Fruit fly (Drosophila melanogaster) S2 (cell line): Measurements from ENCODE around the gene CG31515.

ENCODE experiments used
- CG8478 ChIP-seq: fragments of >200 bp; optimal IDR thresholded peaks from 2 replicates; lab custom pipeline; 2018
- CTCF ChIP-seq, 2 experiments: fragments of >200 bp; optimal IDR thresholded peaks; 2 replicates each; lab custom pipeline; 2018

Gene CG31515

dm6 chr3R:23396548-23397294, 8.0 kb upstream of the CG31515 start:
- peak; percentile 69 to 73 for TF ChIP-seq CTCF (optimal IDR thresholded peaks at IDR 0.05; lab: Kevin White, UChicago)
- no peak for TF ChIP-seq CG8478 (lab: Kevin White, UChicago)

DNA sequence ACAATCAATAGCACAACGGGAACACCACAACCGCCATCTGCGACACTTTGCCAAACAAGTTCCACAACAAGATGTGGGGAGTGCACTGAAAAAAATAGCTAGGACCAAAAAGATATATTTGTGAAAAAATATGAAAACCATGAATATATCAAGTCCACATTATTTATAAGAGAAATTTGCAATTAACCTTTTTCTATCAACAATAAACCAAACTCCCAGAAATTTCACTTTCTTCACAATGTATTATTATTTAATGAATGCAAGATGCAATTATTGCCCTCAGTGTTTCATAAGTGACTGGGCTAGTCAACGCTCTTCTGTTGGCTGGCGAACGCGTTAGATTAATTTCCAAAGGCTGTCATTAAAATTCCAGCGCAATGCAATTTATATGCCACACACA, 7.0 kb upstream of the CG31515 start:
- TF ChIP-seq CG8478 (lab: Kevin White, UChicago) (no peak), CTCF (optimal IDR thresholded peaks at IDR 0.05; lab: Kevin White, UChicago) (no peak)

DNA sequence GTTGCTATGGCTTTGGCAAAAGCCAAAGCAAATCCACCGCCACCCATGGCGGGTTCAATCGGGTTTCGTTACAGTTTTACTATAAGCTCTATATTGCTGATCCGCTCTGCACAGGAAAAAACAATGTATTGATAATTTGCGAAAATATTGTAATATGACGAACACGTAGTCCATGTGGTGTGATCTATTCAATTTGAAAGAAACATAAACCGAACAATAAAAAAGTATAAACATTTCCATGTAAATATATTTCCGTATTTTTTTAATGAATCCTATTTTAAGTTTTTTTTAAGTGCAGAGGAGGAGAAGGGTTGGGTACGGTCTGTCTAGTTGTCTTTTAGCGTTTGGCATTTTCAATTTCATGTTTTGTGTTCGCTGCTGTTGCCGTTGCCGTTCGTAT, 4.8 kb upstream of the CG31515 start:
- no peak for TF ChIP-seq CTCF (optimal IDR thresholded peaks at IDR 0.05; lab: Kevin White, UChicago)
- no peak for TF ChIP-seq CG8478 (lab: Kevin White, UChicago)

dm6 chr3R:23392235-23392634, 3.5 kb upstream of the CG31515 start:
- TF ChIP-seq CTCF (optimal IDR thresholded peaks at IDR 0.05; lab: Kevin White, UChicago) (no peak), CG8478 (lab: Kevin White, UChicago) (no peak)

dm6 chr3R:23390769-23391309, 2.1 kb upstream of the CG31515 start:
- TF ChIP-seq CG8478 (lab: Kevin White, UChicago) (no peak), CTCF (optimal IDR thresholded peaks at IDR 0.05; lab: Kevin White, UChicago) (no peak)

DNA sequence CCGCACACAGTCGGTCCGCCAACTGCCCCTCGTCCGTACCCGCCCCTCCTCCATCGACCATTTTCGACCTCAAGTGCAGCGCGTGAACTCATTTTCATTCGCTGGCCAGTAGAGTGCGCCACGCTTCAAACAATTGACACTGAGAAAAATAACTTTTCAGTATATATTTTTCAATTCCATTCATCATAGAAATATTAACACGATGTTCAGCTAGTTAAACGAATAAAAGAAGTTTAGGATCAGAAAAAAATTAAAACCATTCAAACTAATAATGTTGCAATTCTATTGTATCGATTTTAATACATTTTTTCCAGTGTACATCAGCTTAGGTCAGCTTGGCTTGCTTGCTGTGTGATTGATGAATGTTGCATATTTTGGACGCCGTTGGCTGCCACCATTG, 1.8 kb downstream of the CG31515 start:
- no peak for TF ChIP-seq CTCF (optimal IDR thresholded peaks at IDR 0.05; lab: Kevin White, UChicago)
- no peak for TF ChIP-seq CG8478 (lab: Kevin White, UChicago)

- TF ChIP-seq CTCF (optimal IDR thresholded peaks at IDR 0.05; lab: Kevin White, UChicago): no peak
- TF ChIP-seq CG8478 (lab: Kevin White, UChicago): no peak
These were observed 2.7 kb downstream of the CG31515 start for dm6 chr3R:23386021-23386457.

DNA sequence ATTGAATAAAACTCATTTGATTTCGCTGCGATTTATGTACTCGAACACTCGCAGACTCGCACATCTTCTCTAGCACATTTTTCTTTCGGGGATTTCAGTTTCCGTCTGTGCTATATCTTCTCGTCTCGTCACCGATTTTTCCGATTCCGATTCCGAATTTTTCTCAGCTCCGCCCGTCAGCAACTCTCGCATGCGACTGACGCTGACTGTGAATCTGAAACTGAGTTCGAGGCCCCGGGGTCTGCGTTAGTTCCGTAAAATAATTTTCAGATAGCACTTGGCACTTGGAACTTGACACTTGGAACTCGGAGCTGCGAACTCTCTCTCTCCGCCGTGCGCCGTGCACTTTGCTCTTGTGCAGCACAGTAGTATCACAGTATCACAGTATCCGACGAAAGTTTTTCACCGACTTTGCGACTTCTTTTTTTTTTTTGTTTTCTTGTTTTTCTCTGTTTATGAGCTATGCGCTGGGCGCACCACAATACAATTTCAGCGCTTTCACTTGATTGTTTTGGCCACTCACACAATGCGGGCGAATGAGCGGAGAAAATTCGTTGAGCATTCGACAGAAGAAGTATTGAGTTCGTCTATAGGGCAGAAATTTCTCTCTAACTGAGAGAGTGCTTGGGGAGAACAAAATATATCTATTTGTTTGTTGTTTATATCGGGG, 4.0 kb downstream of the CG31515 start, which contains the start of gene CG4393:
Gene CG4393 (minus strand): TSS at position 187 of the 670 bp plus-strand sequence.
- no peak for TF ChIP-seq CG8478 (lab: Kevin White, UChicago)
- TF ChIP-seq CTCF (optimal IDR thresholded peaks at IDR 0.05; lab: Kevin White, UChicago): no peak

DNA sequence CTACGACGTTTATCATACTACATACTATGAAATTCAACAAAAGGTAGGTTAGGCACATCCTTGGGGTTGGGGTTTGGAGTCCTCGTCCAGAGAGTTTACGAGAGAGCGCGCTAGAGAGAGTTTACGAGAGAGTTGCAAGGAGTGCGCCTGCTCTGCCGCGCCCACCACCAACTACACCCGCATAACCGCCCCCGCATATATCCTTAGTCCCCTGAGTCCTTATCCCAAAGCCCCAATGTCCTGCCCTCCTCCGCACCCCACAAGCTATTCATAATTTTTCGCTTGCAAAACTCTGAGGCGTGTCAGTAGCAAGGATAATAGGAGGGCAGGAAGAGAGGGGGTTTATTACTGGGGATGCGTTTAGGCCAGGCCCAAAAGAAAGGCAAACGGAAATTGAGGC, 5.0 kb downstream of the CG31515 start:
- TF ChIP-seq CTCF (optimal IDR thresholded peaks at IDR 0.05; lab: Kevin White, UChicago) (no peak), CG8478 (lab: Kevin White, UChicago) (no peak)

DNA sequence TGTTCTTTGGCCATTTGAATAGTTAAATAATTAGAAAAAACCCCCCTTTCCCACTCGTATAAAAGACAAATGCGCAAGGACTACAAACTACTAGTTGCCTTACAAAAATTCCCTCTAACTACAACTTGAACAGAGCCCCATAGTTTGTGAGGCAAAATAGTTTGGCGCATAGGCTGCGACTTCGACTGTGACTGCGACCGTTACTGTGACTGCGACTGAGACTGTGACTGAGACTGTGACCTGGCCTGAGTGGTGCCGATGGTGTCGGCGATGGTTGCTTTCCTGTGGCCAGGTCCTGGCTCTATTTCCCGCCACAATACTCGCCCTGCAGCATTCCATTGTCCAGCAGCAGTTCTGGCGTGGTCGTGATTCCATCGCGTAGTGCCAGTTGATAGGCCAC, 11.4 kb downstream of the CG31515 start:
- no peak for TF ChIP-seq CTCF (optimal IDR thresholded peaks at IDR 0.05; lab: Kevin White, UChicago)
- no peak for TF ChIP-seq CG8478 (lab: Kevin White, UChicago)

dm6 chr3R:23374290-23374689, 14.4 kb downstream of the CG31515 start:
- no peak for TF ChIP-seq CTCF (optimal IDR thresholded peaks at IDR 0.05; lab: Kevin White, UChicago)
- no peak for TF ChIP-seq CG8478 (lab: Kevin White, UChicago)

- TF ChIP-seq CTCF (optimal IDR thresholded peaks at IDR 0.05; lab: Kevin White, UChicago): no peak
- TF ChIP-seq CG8478 (lab: Kevin White, UChicago): no peak
These were observed 15.3 kb downstream of the CG31515 start, which contains the start of gene CG42828 for dm6 chr3R:23373403-23373802. TSS of gene CG42828 (plus strand) at chr3R:23373703.

- no peak for TF ChIP-seq CG8478 (lab: Kevin White, UChicago)
- TF ChIP-seq CTCF (optimal IDR thresholded peaks at IDR 0.05; lab: Kevin White, UChicago): no peak
These were observed 16.1 kb downstream of the CG31515 start, which contains the start of gene CG42827 for dm6 chr3R:23372624-23373023. TSS of gene CG42827 (plus strand) at chr3R:23372924.

DNA sequence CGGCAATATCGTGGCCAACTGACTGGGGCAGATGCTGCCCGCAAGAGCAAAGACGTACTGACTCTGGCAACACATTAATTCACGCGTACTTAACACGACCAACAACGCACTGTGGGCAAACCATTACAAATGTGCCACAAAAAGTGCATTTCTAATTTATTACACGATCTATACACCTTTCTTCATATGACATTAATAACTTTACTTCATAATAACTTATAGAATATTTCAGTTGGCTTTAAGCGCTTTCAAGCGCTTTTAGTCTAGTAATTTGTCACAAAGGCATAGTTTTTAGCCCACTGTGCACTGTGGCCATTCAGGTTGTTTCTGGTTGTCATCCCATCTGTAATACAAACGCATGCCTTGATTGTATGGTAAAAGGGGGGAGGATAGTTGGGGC, 20.5 kb downstream of the CG31515 start:
- no peak for TF ChIP-seq CG8478 (lab: Kevin White, UChicago)
- no peak for TF ChIP-seq CTCF (optimal IDR thresholded peaks at IDR 0.05; lab: Kevin White, UChicago)

dm6 chr3R:23367540-23367939, 21.2 kb downstream of the CG31515 start:
- TF ChIP-seq CG8478 (lab: Kevin White, UChicago): no peak
- no peak for TF ChIP-seq CTCF (optimal IDR thresholded peaks at IDR 0.05; lab: Kevin White, UChicago)
